Fruit fly (Drosophila melanogaster): ENCODE measurements around the gene CG45487.
"Not testable (repeated sequence)": the region's sequence is repeated elsewhere in the genome, so short reads cannot be mapped to it uniquely, and the experiment has no call there.

Gene CG45487

dm6 chrX:19944047-19944446 is 29.0 kb upstream of the CG45487 start, which contains the start of gene CG45492:
Gene CG45492, minus strand, starts transcription at chrX:19944147.
- not testable (repeated sequence) for TF ChIP-seq CG16779 (tag; optimal IDR thresholded peaks at IDR 0.05); net (GFP tag; optimal IDR thresholded peaks at IDR 0.05); CG8632 (GFP tag; optimal IDR thresholded peaks at IDR 0.05)

- TF ChIP-seq CG7368 (GFP tag; optimal IDR thresholded peaks at IDR 0.05); CG11902 (GFP tag; optimal IDR thresholded peaks at IDR 0.05); Eip78C (GFP tag): not testable (repeated sequence)
Measured at dm6 chrX:19938894-19939293, 23.8 kb upstream of the CG45487 start, which contains the start of gene CG45491. Gene CG45491, minus strand, starts transcription at chrX:19938994.

dm6 chrX:19934194-19934593 is 19.1 kb upstream of the CG45487 start, which contains the start of gene CG45490:
Gene CG45490, minus strand, starts transcription at chrX:19934294.
- not testable (repeated sequence) for TF ChIP-seq CG15336 (GFP tag; IDR thresholded peaks at IDR 0.05); CG32006 (GFP tag; optimal IDR thresholded peaks at IDR 0.05); CG10669 (GFP tag; optimal IDR thresholded peaks at IDR 0.05)

dm6 chrX:19929078-19929477 is 14.0 kb upstream of the CG45487 start, which contains the start of gene CG45489:
Gene CG45489, minus strand, starts transcription at chrX:19929178.
- TF ChIP-seq CG11902, lz, Hr4 (GFP tag; optimal IDR thresholded peaks at IDR 0.05): not testable (repeated sequence)

- not testable (repeated sequence) for TF ChIP-seq fd59A, achi, OdsH (GFP tag; optimal IDR thresholded peaks at IDR 0.05)
Measured at dm6 chrX:19920335-19920734, 5.3 kb upstream of the CG45487 start, which contains the start of gene CG45488. Gene CG45488, minus strand, starts transcription at chrX:19920435.

- not testable (repeated sequence) for TF ChIP-seq eg (GFP tag; IDR thresholded peaks at IDR 0.05); CG16779 (tag; optimal IDR thresholded peaks at IDR 0.05); fkh (GFP tag; optimal IDR thresholded peaks at IDR 0.05)
Measured at dm6 chrX:19910017-19910416, 5.1 kb downstream of the CG45487 start, which contains the start of gene CG45486. Gene CG45486, minus strand, starts transcription at chrX:19910117.

dm6 chrX:19899978-19900377 is 15.1 kb downstream of the CG45487 start:
- TF ChIP-seq Blimp-1 (GFP tag; optimal IDR thresholded peaks at IDR 0.05) (peak; percentile 69), CG7368 (GFP tag; optimal IDR thresholded peaks at IDR 0.05) (no peak), Lpt (GFP tag; optimal IDR thresholded peaks at IDR 0.05) (peak; percentile 50)

- TF ChIP-seq ss (GFP tag; optimal IDR thresholded peaks at IDR 0.05), result peak in 1 of 2 experiments; percentile 44
- TF ChIP-seq Eip78C (GFP tag), result peak; percentile 43
- peak; percentile 12 for TF ChIP-seq CG32006 (GFP tag; optimal IDR thresholded peaks at IDR 0.05)
- peak; percentile 31 for TF ChIP-seq svp (GFP tag)
- no peak for TF ChIP-seq CG11902 (GFP tag; optimal IDR thresholded peaks at IDR 0.05)
- no peak for TF ChIP-seq achi (GFP tag; optimal IDR thresholded peaks at IDR 0.05)
- TF ChIP-seq cyc (GFP tag; optimal IDR thresholded peaks at IDR 0.05), result no peak
- no peak for TF ChIP-seq Gug (GFP tag; IDR thresholded peaks at IDR 0.05)
- peak; percentile 22 for TF ChIP-seq Eip75B (GFP tag; optimal IDR thresholded peaks at IDR 0.05)
Measured at dm6 chrX:19897991-19898473, 17.0 kb downstream of the CG45487 start.

All from whole organism, prepupa.